Worm (Caenorhabditis elegans): ENCODE measurements around the gene F28C10.1.

F28C10.1 gene

ce11 chrX:527663-528062 lies 15.2 kb upstream of the F28C10.1 start:
- TF ChIP-seq elt-2 (tag; optimal IDR thresholded peaks at IDR 0.05), result peak; percentile 8
- no peak for TF ChIP-seq lim-6 (tag; optimal IDR thresholded peaks at IDR 0.05)
- TF ChIP-seq C38D4.7 (GFP tag; optimal IDR thresholded peaks at IDR 0.05), result no peak

ce11 chrX:528761-529160 lies 14.1 kb upstream of the F28C10.1 start:
- TF ChIP-seq syd-9 (tag; optimal IDR thresholded peaks at IDR 0.05) (no peak), C38D4.7 (GFP tag; optimal IDR thresholded peaks at IDR 0.05) (no peak), ceh-48 (tag; optimal IDR thresholded peaks at IDR 0.05) (no peak), pros-1 (tag; optimal IDR thresholded peaks at IDR 0.05) (no peak), ceh-30 (tag; optimal IDR thresholded peaks at IDR 0.05) (no peak), elt-4 (tag; optimal IDR thresholded peaks at IDR 0.05) (no peak), dve-1 (tag; optimal IDR thresholded peaks at IDR 0.05) (no peak), fkh-10 (GFP tag; optimal IDR thresholded peaks at IDR 0.05) (no peak), ceh-14 (tag; optimal IDR thresholded peaks at IDR 0.05) (no peak), lim-6 (tag; optimal IDR thresholded peaks at IDR 0.05) (no peak)

ce11 chrX:529386-529785 lies 13.5 kb upstream of the F28C10.1 start:
- TF ChIP-seq madf-2 (tag; optimal IDR thresholded peaks at IDR 0.05), result no peak
- TF ChIP-seq ceh-30 (tag; optimal IDR thresholded peaks at IDR 0.05), result no peak
- no peak for TF ChIP-seq npax-4 (tag; optimal IDR thresholded peaks at IDR 0.05)
- no peak for TF ChIP-seq hlh-6 (tag; optimal IDR thresholded peaks at IDR 0.05)
- TF ChIP-seq mec-3 (tag; optimal IDR thresholded peaks at IDR 0.05; ENCODE audit: borderline replicate concordance), result no peak

- TF ChIP-seq Y22D7AL.16 (tag; optimal IDR thresholded peaks at IDR 0.05) (no peak), elt-2 (tag; optimal IDR thresholded peaks at IDR 0.05) (peak; percentile 98)
These were observed 12.9 kb upstream of the F28C10.1 start, which contains the start of gene ugt-46 for ce11 chrX:530011-530410. Gene ugt-46 (minus strand): TSS chrX:530289.

ce11 chrX:530909-531308 lies 12.0 kb upstream of the F28C10.1 start, which contains the start of gene B0310.6:
Gene B0310.6 (minus strand): TSS chrX:531009.
- TF ChIP-seq sdc-2 (tag; optimal IDR thresholded peaks at IDR 0.05) (no peak), dve-1 (tag; optimal IDR thresholded peaks at IDR 0.05) (no peak), ceh-9 (tag; optimal IDR thresholded peaks at IDR 0.05) (no peak), che-1 (tag; optimal IDR thresholded peaks at IDR 0.05) (no peak), npax-4 (tag; optimal IDR thresholded peaks at IDR 0.05) (no peak), hlh-6 (tag; optimal IDR thresholded peaks at IDR 0.05) (no peak), ceh-2 (tag; optimal IDR thresholded peaks at IDR 0.05) (no peak), nhr-232 (tag; optimal IDR thresholded peaks at IDR 0.05) (no peak), ceh-6 (GFP tag; optimal IDR thresholded peaks at IDR 0.05) (no peak), ceh-14 (tag; optimal IDR thresholded peaks at IDR 0.05) (no peak), tbx-7 (tag; optimal IDR thresholded peaks at IDR 0.05) (no peak), pag-3 (tag; optimal IDR thresholded peaks at IDR 0.05; ENCODE audit: borderline replicate concordance) (no peak), nhr-11 (tag; optimal IDR thresholded peaks at IDR 0.05) (no peak), mec-3 (tag; optimal IDR thresholded peaks at IDR 0.05; ENCODE audit: borderline replicate concordance) (no peak), elt-2 (tag; optimal IDR thresholded peaks at IDR 0.05) (no peak)

ce11 chrX:535728-536127 lies 7.2 kb upstream of the F28C10.1 start, which contains the start of gene F28C10.3:
Gene F28C10.3 (minus strand): TSS chrX:535828.
- TF ChIP-seq ceh-48 (tag; optimal IDR thresholded peaks at IDR 0.05) (no peak), pha-2 (tag; optimal IDR thresholded peaks at IDR 0.05) (no peak), che-1 (tag; optimal IDR thresholded peaks at IDR 0.05) (no peak), K09A11.1 (tag; optimal IDR thresholded peaks at IDR 0.05; ENCODE audit: insufficient read depth) (no peak), unc-3 (GFP tag; conservative IDR thresholded peaks at IDR 0.05) (no peak), unc-3 (tag; optimal IDR thresholded peaks at IDR 0.05) (no peak), fkh-6 (tag; optimal IDR thresholded peaks at IDR 0.05) (no peak), madf-2 (tag; optimal IDR thresholded peaks at IDR 0.05) (no peak), nhr-232 (tag; optimal IDR thresholded peaks at IDR 0.05) (no peak), elt-2 (tag; optimal IDR thresholded peaks at IDR 0.05) (no peak), sox-4 (tag; optimal IDR thresholded peaks at IDR 0.05) (no peak), lim-6 (tag; optimal IDR thresholded peaks at IDR 0.05) (no peak), ceh-9 (tag; optimal IDR thresholded peaks at IDR 0.05) (no peak), Y22D7AL.16 (tag; optimal IDR thresholded peaks at IDR 0.05) (no peak), ceh-2 (tag; optimal IDR thresholded peaks at IDR 0.05) (no peak), ref-2 (tag; optimal IDR thresholded peaks at IDR 0.05) (peak; percentile 66), dve-1 (tag; optimal IDR thresholded peaks at IDR 0.05) (peak; percentile 33), sox-2 (GFP tag; IDR thresholded peaks at IDR 0.05) (no peak), ceh-30 (tag; optimal IDR thresholded peaks at IDR 0.05) (no peak), pag-3 (tag; optimal IDR thresholded peaks at IDR 0.05; ENCODE audit: borderline replicate concordance) (no peak), K02D7.2 (tag; optimal IDR thresholded peaks at IDR 0.05) (no peak), pros-1 (tag; optimal IDR thresholded peaks at IDR 0.05) (peak; percentile 2), F13H6.1 (tag; optimal IDR thresholded peaks at IDR 0.05) (no peak), hlh-13 (GFP tag; optimal IDR thresholded peaks at IDR 0.05) (no peak), unc-86 (tag; optimal IDR thresholded peaks at IDR 0.05) (no peak), ttx-3 (tag; optimal IDR thresholded peaks at IDR 0.05) (no peak), ztf-16 (tag; optimal IDR thresholded peaks at IDR 0.05) (no peak), fax-1 (tag; optimal IDR thresholded peaks at IDR 0.05) (no peak), C38D4.7 (GFP tag; optimal IDR thresholded peaks at IDR 0.05) (no peak)

Data from whole organism, late embryonic.